Worm (Caenorhabditis elegans) whole organism, late embryonic: ENCODE data around the gene C17C3.6.
"Not testable (repeated sequence)": the region's sequence is repeated elsewhere in the genome, so short reads cannot be mapped to it uniquely, and the experiment has no call there.

Source experiments
- C38D4.7 ChIP-seq: fragments of 200-800 bp; sonication (Bioruptor generic); optimal IDR thresholded peaks from 2 replicates; lab custom pipeline; 2018; ENCODE audit warnings: mild to moderate bottlenecking, missing genetic modification characterization, moderate library complexity, missing compliant biosample characterization
- K02D7.2 ChIP-seq: sonication (generic microtip); optimal IDR thresholded peaks from 2 replicates; lab custom pipeline; 2017; ENCODE audit warnings: mild to moderate bottlenecking, missing genetic modification characterization, missing compliant biosample characterization
- K09A11.1 ChIP-seq: sonication (generic microtip); optimal IDR thresholded peaks from 2 replicates; lab custom pipeline; 2017; ENCODE audit warnings: antibody characterized with exemption, mild to moderate bottlenecking, missing genetic modification characterization, missing compliant biosample characterization; ENCODE audit not compliant: insufficient read depth
- Y22D7AL.16 ChIP-seq: sonication (generic microtip); optimal IDR thresholded peaks from 2 replicates; lab custom pipeline; 2016; ENCODE audit warnings: missing genetic modification characterization, missing compliant biosample characterization
- ahr-1 ChIP-seq: sonication (generic microtip); optimal IDR thresholded peaks from 2 replicates; lab custom pipeline; 2016; ENCODE audit warnings: missing genetic modification characterization, missing compliant biosample characterization
- ama-1 ChIP-seq: fragments of 150-350 bp; optimal IDR thresholded peaks from 2 replicates; lab custom pipeline; 2014
- ceh-14 ChIP-seq: sonication (generic microtip); optimal IDR thresholded peaks from 2 replicates; lab custom pipeline; 2016; ENCODE audit warnings: missing genotype, missing genetic modification characterization, missing compliant biosample characterization
- ceh-19 ChIP-seq: fragments of 200-800 bp; sonication (Bioruptor generic); optimal IDR thresholded peaks from 2 replicates; lab custom pipeline; 2018; ENCODE audit warnings: mild to moderate bottlenecking, missing genetic modification characterization, missing compliant biosample characterization
- ceh-24 ChIP-seq: sonication (generic microtip); optimal IDR thresholded peaks from 2 replicates; lab custom pipeline; 2016; ENCODE audit warnings: mild to moderate bottlenecking, missing genetic modification characterization, missing compliant biosample characterization
- ceh-30 ChIP-seq: fragments of 150-350 bp; optimal IDR thresholded peaks from 2 replicates; lab custom pipeline; 2014; ENCODE audit warnings: missing biosample characterization, missing genetic modification characterization
- ceh-31 ChIP-seq: sonication (generic microtip); optimal IDR thresholded peaks from 2 replicates; lab custom pipeline; 2016; ENCODE audit warnings: missing genetic modification characterization, missing compliant biosample characterization
- ceh-34 ChIP-seq: sonication (generic microtip); optimal IDR thresholded peaks from 2 replicates; lab custom pipeline; 2016; ENCODE audit warnings: mild to moderate bottlenecking, missing genetic modification characterization, missing compliant biosample characterization
- ceh-45 ChIP-seq: fragments of 200-800 bp; sonication (Bioruptor generic); IDR thresholded peaks from 2 replicates; pipeline ENCODE4 v1.3.6; 2022; ENCODE audit warnings: missing genetic modification reagents, missing genetic modification characterization, missing compliant biosample characterization
- ceh-9 ChIP-seq: sonication (generic microtip); optimal IDR thresholded peaks from 2 replicates; lab custom pipeline; 2016; ENCODE audit warnings: mild to moderate bottlenecking, missing genetic modification characterization, inconsistent platforms, missing compliant biosample characterization
- che-1 ChIP-seq: sonication (generic microtip); optimal IDR thresholded peaks from 2 replicates; lab custom pipeline; 2016; ENCODE audit warnings: mild to moderate bottlenecking, missing genetic modification characterization, missing compliant biosample characterization
- dmd-4 ChIP-seq: sonication (generic microtip); optimal IDR thresholded peaks from 2 replicates; lab custom pipeline; 2016; ENCODE audit warnings: borderline replicate concordance, missing genetic modification characterization, missing compliant biosample characterization
- elt-2 ChIP-seq: sonication (generic microtip); optimal IDR thresholded peaks from 2 replicates; lab custom pipeline; 2016; ENCODE audit warnings: missing genetic modification reagents, missing genetic modification characterization, missing compliant biosample characterization
- elt-4 ChIP-seq: sonication (generic microtip); optimal IDR thresholded peaks from 2 replicates; lab custom pipeline; 2016; ENCODE audit warnings: missing genetic modification characterization, missing compliant biosample characterization
- fax-1 ChIP-seq: sonication (generic microtip); optimal IDR thresholded peaks from 2 replicates; lab custom pipeline; 2016; ENCODE audit warnings: missing genotype, missing genetic modification characterization, missing compliant biosample characterization
- fkh-10 ChIP-seq: fragments of 150-350 bp; optimal IDR thresholded peaks from 2 replicates; lab custom pipeline; 2014; ENCODE audit warnings: missing biosample characterization, missing genetic modification reagents, missing genetic modification characterization
- fkh-6 ChIP-seq: sonication (generic microtip); optimal IDR thresholded peaks from 2 replicates; lab custom pipeline; 2016; ENCODE audit warnings: missing genetic modification characterization, missing compliant biosample characterization
- hlh-15 ChIP-seq: sonication (generic microtip); optimal IDR thresholded peaks from 2 replicates; lab custom pipeline; 2016; ENCODE audit warnings: missing genetic modification characterization, missing compliant biosample characterization
- hlh-30 ChIP-seq: sonication (generic microtip); optimal IDR thresholded peaks from 2 replicates; lab custom pipeline; 2017; ENCODE audit warnings: antibody characterized with exemption, missing genetic modification characterization, missing compliant biosample characterization; ENCODE audit not compliant: insufficient read depth
- hlh-8 ChIP-seq: sonication (generic microtip); optimal IDR thresholded peaks from 2 replicates; lab custom pipeline; 2016; ENCODE audit warnings: missing genotype, missing genetic modification characterization, missing compliant biosample characterization
- lim-6 ChIP-seq: sonication (generic microtip); optimal IDR thresholded peaks from 2 replicates; lab custom pipeline; 2016; ENCODE audit warnings: missing genetic modification characterization, missing compliant biosample characterization
- madf-2 ChIP-seq: sonication (generic microtip); optimal IDR thresholded peaks from 2 replicates; lab custom pipeline; 2017; ENCODE audit warnings: missing genetic modification characterization, missing compliant biosample characterization
- mec-3 ChIP-seq: sonication (generic microtip); optimal IDR thresholded peaks from 2 replicates; lab custom pipeline; 2016; ENCODE audit warnings: borderline replicate concordance, missing genetic modification characterization, missing compliant biosample characterization
- nhr-11 ChIP-seq: fragments of 150-350 bp; optimal IDR thresholded peaks from 2 replicates; lab custom pipeline; 2014; ENCODE audit warnings: missing biosample characterization, missing genetic modification characterization
- nhr-232 ChIP-seq: sonication (generic microtip); optimal IDR thresholded peaks from 2 replicates; lab custom pipeline; 2016; ENCODE audit warnings: missing genetic modification characterization, missing compliant biosample characterization
- npax-4 ChIP-seq: sonication (generic microtip); optimal IDR thresholded peaks from 2 replicates; lab custom pipeline; 2016; ENCODE audit warnings: missing genetic modification characterization, missing compliant biosample characterization
- odd-2 ChIP-seq: sonication (generic microtip); optimal IDR thresholded peaks from 2 replicates; lab custom pipeline; 2017; ENCODE audit warnings: antibody characterized with exemption, mild to moderate bottlenecking, missing genetic modification characterization, missing compliant biosample characterization
- pag-3 ChIP-seq: sonication (generic microtip); optimal IDR thresholded peaks from 2 replicates; lab custom pipeline; 2016; ENCODE audit warnings: missing compliant biosample characterization, missing genetic modification characterization, borderline replicate concordance
- pat-9 ChIP-seq: fragments of 200-800 bp; sonication (Bioruptor generic); optimal IDR thresholded peaks from 2 replicates; lab custom pipeline; 2018; ENCODE audit warnings: mild to moderate bottlenecking, missing genetic modification characterization, moderate library complexity, missing compliant biosample characterization
- pqm-1 ChIP-seq: sonication (generic microtip); optimal IDR thresholded peaks from 2 replicates; lab custom pipeline; 2016; ENCODE audit warnings: missing genetic modification characterization, missing compliant biosample characterization
- pros-1 ChIP-seq: fragments of 150-350 bp; optimal IDR thresholded peaks from 2 replicates; lab custom pipeline; 2014; ENCODE audit warnings: missing biosample characterization, missing genetic modification reagents, missing genetic modification characterization
- ref-2 ChIP-seq: sonication (generic microtip); optimal IDR thresholded peaks from 2 replicates; lab custom pipeline; 2016; ENCODE audit warnings: missing genetic modification characterization, missing compliant biosample characterization
- rnt-1 ChIP-seq: sonication (generic microtip); optimal IDR thresholded peaks from 2 replicates; lab custom pipeline; 2016; ENCODE audit warnings: missing genetic modification characterization, missing compliant biosample characterization
- sdc-2 ChIP-seq: sonication (generic microtip); optimal IDR thresholded peaks from 2 replicates; lab custom pipeline; 2016; ENCODE audit warnings: missing genotype, missing genetic modification characterization, missing compliant biosample characterization
- sox-2 ChIP-seq: fragments of 200-800 bp; sonication (Bioruptor generic); IDR thresholded peaks from 2 replicates; pipeline ENCODE4 v1.3.6; 2022; ENCODE audit warnings: missing genetic modification reagents, missing genetic modification characterization, missing compliant biosample characterization
- syd-9 ChIP-seq: sonication (generic microtip); optimal IDR thresholded peaks from 2 replicates; lab custom pipeline; 2016; ENCODE audit warnings: mild to moderate bottlenecking, missing genetic modification characterization, moderate library complexity, missing compliant biosample characterization
- tbx-7 ChIP-seq: sonication (generic microtip); optimal IDR thresholded peaks from 2 replicates; lab custom pipeline; 2016; ENCODE audit warnings: missing genotype, missing genetic modification characterization, missing compliant biosample characterization
- ttx-3 ChIP-seq: sonication (generic microtip); optimal IDR thresholded peaks from 2 replicates; lab custom pipeline; 2016; ENCODE audit warnings: missing genetic modification reagents, missing genetic modification characterization, missing compliant biosample characterization
- ztf-16 ChIP-seq: sonication (generic microtip); optimal IDR thresholded peaks from 2 replicates; lab custom pipeline; 2017; ENCODE audit warnings: missing genetic modification characterization, missing compliant biosample characterization

C17C3.6 gene

DNA sequence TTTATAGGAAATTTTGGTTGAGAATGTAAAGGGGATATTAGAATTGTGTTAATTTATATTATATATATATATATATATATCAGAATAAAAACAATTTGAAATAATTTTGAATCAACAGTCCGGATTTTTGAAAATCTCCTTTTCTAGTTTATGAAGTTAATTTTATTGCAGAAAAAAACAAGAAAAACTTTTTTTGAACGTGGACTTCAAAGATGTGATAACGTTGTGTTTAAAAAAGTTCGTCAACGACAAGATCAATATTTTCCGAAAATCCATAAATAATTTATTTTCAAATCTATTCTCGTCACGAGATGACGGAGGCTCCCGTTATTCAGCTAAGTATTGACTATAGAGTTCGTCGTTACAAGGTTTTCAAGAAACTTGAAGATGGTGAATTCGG lies 12.3 kb upstream of the C17C3.6 start, which contains the start of gene C17C3.11:
C17C3.11 (plus strand) TSS at position 301 of the 400 bp plus-strand sequence.
- TF ChIP-seq pag-3 (tag; lab: Kevin White, UChicago) (no peak), madf-2 (tag; lab: Kevin White, UChicago) (no peak), ceh-9 (tag; lab: Kevin White, UChicago) (no peak), hlh-30 (tag; lab: Kevin White, UChicago) (no peak)

DNA sequence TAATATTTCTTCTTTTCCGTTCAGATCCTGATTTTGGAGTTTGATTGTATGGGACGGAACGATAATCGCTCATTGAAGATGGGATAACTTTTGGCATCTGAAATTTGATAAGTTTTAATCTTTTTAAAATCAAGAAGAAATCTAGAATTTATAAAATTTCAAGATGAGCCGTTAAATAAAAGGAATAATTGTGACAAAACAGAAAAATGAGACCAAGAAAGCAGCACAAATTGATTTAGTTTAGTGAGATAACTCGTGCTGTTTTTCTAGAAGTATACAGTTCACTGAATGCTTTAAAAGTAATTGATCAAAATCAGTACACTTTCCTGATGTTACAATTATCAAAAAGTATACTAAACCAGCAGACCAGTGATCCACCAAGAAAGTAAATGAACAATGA lies 9.7 kb upstream of the C17C3.6 start, which contains the start of gene hlh-27:
hlh-27 (minus strand) TSS at position 101 of the 400 bp plus-strand sequence.
- TF ChIP-seq C38D4.7 (GFP tag; lab: Kevin White, UChicago); nhr-11 (tag; lab: Kevin White, UChicago); ref-2 (tag; lab: Kevin White, UChicago): not testable (repeated sequence)

DNA sequence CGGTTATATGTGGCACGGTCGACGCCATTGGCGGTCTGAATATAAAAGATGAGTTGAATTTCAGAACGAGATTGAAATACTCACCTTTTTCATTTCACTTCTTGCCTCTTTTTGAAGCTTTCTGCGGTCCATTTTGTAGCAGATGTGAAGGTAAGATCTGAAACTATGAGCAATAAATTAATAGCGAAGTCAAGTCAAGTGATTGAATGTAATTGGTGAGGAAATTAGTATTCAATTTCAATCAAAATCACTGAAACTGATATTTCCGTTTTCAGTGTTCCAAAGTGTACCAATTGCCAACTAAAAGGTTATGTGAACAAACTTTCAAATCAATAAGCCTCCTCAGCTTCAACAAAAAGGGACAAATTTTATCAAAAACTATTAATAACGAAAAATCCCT lies 8.2 kb upstream of the C17C3.6 start, which contains the start of gene C17C3.24:
C17C3.24 (minus strand) TSS at position 101 of the 400 bp plus-strand sequence.
- TF ChIP-seq pros-1 (no peak), lim-6 (no peak), K02D7.2 (tag; lab: Kevin White, UChicago) (no peak), ceh-45 (no peak), fkh-6 (tag; lab: Kevin White, UChicago) (no peak), pqm-1 (tag; lab: Kevin White, UChicago) (no peak), Y22D7AL.16 (tag; lab: Kevin White, UChicago) (no peak), tbx-7 (no peak)

DNA sequence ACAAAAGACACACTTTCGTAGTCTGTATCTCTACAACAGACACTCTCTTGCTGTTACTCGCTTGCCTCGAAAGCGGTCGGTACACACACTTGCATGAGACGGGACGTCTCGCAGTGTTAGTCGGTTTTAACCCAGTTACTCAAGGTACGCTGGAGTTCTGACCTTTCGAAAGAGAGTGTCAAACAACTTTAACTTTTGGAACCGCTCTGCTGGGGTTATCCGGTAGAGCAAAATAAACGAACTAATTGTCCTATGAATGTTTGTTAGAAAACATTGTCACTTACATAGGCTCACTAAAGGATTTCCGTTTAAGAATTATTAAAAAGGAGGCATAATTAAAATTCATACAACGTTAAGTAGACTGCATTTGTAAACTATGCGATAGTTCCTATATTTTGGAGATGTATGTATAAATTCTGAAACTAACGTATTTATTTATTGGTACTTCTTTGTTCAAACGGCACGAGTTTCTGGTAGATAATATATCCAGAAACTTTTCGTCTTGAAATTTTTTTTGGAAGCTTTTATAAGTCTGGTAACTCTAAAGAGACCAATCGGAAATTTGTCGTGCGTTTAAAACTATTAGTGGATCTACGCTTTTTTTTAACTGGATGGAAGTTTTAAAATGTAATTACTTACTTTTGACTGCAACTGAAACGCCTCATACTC lies 6.2 kb upstream of the C17C3.6 start:
- TF ChIP-seq nhr-232 (tag; lab: Kevin White, UChicago): peak; percentile 60
- TF ChIP-seq odd-2 (tag; lab: Kevin White, UChicago): no peak
- peak; percentile 84 for TF ChIP-seq fkh-10 (GFP tag; lab: Kevin White, UChicago)
- TF ChIP-seq hlh-8 (tag; lab: Kevin White, UChicago): peak; percentile 72
- TF ChIP-seq ceh-19: peak; percentile 89
- TF ChIP-seq npax-4 (tag; lab: Kevin White, UChicago): peak; percentile 49
- peak; percentile 99 for TF ChIP-seq ama-1
- no peak for TF ChIP-seq mec-3
- peak; percentile 76 for TF ChIP-seq lim-6
- TF ChIP-seq hlh-30 (tag; lab: Kevin White, UChicago): peak; percentile 3
- peak; percentile 90 for TF ChIP-seq ceh-14
- no peak for TF ChIP-seq dmd-4 (tag; lab: Kevin White, UChicago)
- peak; percentile 77 for TF ChIP-seq K09A11.1 (tag; lab: Kevin White, UChicago)
- peak; percentile 29 for TF ChIP-seq tbx-7
- peak; percentile 70 for TF ChIP-seq C38D4.7 (GFP tag; lab: Kevin White, UChicago)
- peak; percentile 68 for TF ChIP-seq madf-2 (tag; lab: Kevin White, UChicago)
- no peak for TF ChIP-seq ceh-9 (tag; lab: Kevin White, UChicago)
- peak; percentile 3 for TF ChIP-seq ahr-1 (tag; lab: Kevin White, UChicago)
- TF ChIP-seq pat-9 (tag; lab: Kevin White, UChicago): peak; percentile 79
- peak; percentile 91 for TF ChIP-seq ceh-31 (tag; lab: Kevin White, UChicago)
- peak; percentile 29 for TF ChIP-seq ceh-30
- TF ChIP-seq syd-9: peak; percentile 65
- peak; percentile 68 for TF ChIP-seq fax-1 (tag; lab: Kevin White, UChicago)
- TF ChIP-seq elt-4 (tag; lab: Kevin White, UChicago): no peak
- peak; percentile 77 for TF ChIP-seq ztf-16 (tag; lab: Kevin White, UChicago)
- TF ChIP-seq elt-2 (tag; lab: Kevin White, UChicago): peak; percentile 97
- TF ChIP-seq K02D7.2 (tag; lab: Kevin White, UChicago): peak; percentile 71
- TF ChIP-seq ttx-3 (tag; lab: Kevin White, UChicago): peak; percentile 66
- no peak for TF ChIP-seq pag-3 (tag; lab: Kevin White, UChicago)
- peak; percentile 57 for TF ChIP-seq sox-2 (GFP tag; lab: Robert Waterston, UW)
- peak; percentile 23 for TF ChIP-seq ceh-24 (tag; lab: Kevin White, UChicago)
- peak; percentile 59 for TF ChIP-seq che-1
- peak; percentile 39 for TF ChIP-seq hlh-15 (tag; lab: Kevin White, UChicago)
- peak; percentile 36 for TF ChIP-seq sdc-2
- peak; percentile 91 for TF ChIP-seq ceh-34 (tag; lab: Kevin White, UChicago)
- peak; percentile 78 for TF ChIP-seq rnt-1 (tag; lab: Kevin White, UChicago)
- peak; percentile 75 for TF ChIP-seq nhr-11 (tag; lab: Kevin White, UChicago)
